Worm (Caenorhabditis elegans) whole organism, L3 larva: ENCODE measurements around the gene gnrr-7.

Experiments
- snpc-4 ChIP-seq: fragments of 150-350 bp; optimal IDR thresholded peaks from 2 replicates; lab custom pipeline; 2014; ENCODE audit warnings: missing biosample characterization, missing genetic modification characterization
- unc-62 ChIP-seq: fragments of 150-350 bp; sonication (generic microtip); optimal IDR thresholded peaks from 4 replicates; lab custom pipeline; 2014; ENCODE audit warnings: missing biosample characterization, missing genetic modification reagents, missing genetic modification characterization

ce11 chrX:11190443-11190842 is 4.8 kb downstream of the gnrr-7 start:
- TF ChIP-seq snpc-4 (tag; lab: Kevin White, UChicago) = no peak
- no peak for TF ChIP-seq unc-62 (GFP tag; lab: Kevin White, UChicago)
